Worm (Caenorhabditis elegans): ENCODE data around the gene R10D12.6.

ce11 chrV:13926398-13926797, 22.7 kb upstream of the R10D12.6 start, which contains the start of gene srxa-12:
- TF ChIP-seq F49E8.2 (tag; optimal IDR thresholded peaks at IDR 0.05; ENCODE audit: borderline replicate concordance) (no peak), nhr-42 (GFP tag; IDR thresholded peaks at IDR 0.05) (no peak), fos-1 (tag; optimal IDR thresholded peaks at IDR 0.05) (no peak), arid-1 (GFP tag; conservative IDR thresholded peaks at IDR 0.05) (no peak), unc-39 (tag; optimal IDR thresholded peaks at IDR 0.05) (no peak), nhr-11 (tag; optimal IDR thresholded peaks at IDR 0.05) (no peak), ces-1 (GFP tag; optimal IDR thresholded peaks at IDR 0.05) (no peak), dpl-1 (GFP tag; optimal IDR thresholded peaks at IDR 0.05) (no peak), lin-15B (tag; optimal IDR thresholded peaks at IDR 0.05) (no peak), nhr-77 (tag; optimal IDR thresholded peaks at IDR 0.05) (no peak), F26F4.8 (GFP tag; conservative IDR thresholded peaks at IDR 0.05) (no peak), Y75B8A.6 (GFP tag; IDR thresholded peaks at IDR 0.05) (no peak), ama-1 (optimal IDR thresholded peaks at IDR 0.05) (no peak)
